Worm (Caenorhabditis elegans): ENCODE data around the gene orc-4.

- TF ChIP-seq F13H6.1 (tag; optimal IDR thresholded peaks at IDR 0.05) (no peak), zag-1 (tag; optimal IDR thresholded peaks at IDR 0.05) (no peak), sma-3 (GFP tag; optimal IDR thresholded peaks at IDR 0.05) (no peak), lin-13 (GFP tag; optimal IDR thresholded peaks at IDR 0.05) (no peak), nhr-12 (tag; optimal IDR thresholded peaks at IDR 0.05) (no peak), nhr-77 (tag; optimal IDR thresholded peaks at IDR 0.05) (no peak), skn-1 (tag; optimal IDR thresholded peaks at IDR 0.05) (no peak)
Observed at ce11 chrIII:10612333-10612732, 33.6 kb upstream of the orc-4 start, which contains the start of gene Y39A1A.24.
